Fruit fly (Drosophila melanogaster): ENCODE results near the gene CG33282.

DNA sequence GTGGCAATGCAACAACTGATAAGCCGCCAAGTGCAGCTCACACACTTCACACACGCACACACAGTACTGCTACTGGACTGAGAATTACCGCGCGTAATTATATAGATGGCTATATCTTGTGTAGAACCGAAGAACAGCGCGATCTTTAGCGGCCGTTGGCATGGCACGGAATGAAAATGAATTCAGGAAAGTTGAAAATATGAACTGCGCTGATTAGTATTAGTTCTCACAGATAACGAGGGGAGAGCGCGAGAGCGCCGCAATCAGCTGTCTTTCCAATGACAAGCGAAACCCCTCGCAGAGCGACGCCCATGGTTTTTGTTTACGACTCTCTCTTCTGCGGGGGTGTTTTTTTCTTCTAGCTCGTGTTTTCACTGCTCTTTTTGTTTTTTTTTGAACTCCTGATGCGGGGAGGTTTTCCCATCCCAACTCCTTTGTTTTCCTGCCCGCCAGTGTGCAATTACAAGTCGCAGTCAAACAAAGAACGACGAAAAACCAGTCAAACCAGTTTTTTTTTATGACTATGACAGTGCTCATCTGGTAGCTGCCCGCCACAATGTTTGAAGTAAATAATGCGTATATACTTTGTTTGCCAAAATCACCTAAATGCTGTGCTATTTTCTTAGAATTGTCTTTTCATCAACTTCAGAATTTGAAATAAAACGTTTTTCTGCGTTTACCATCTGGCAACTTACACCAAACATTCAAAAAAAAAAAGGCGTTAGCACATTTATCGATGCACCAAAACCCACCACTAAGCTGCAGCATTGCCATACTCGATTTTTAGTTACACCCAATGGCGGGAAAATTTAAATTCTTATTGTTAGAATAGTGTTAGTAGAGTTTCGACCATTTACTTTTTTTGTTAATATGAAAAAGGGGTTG lies 24.5 kb upstream of the CG33282 start, which contains the start of gene CG9663:
- TF ChIP-seq Myc (optimal IDR thresholded peaks at IDR 0.05) (no peak), ttk (optimal IDR thresholded peaks at IDR 0.05) (no peak), psq (optimal IDR thresholded peaks at IDR 0.05) (no peak)

All from Kc167 (cell line).